Fruit fly (Drosophila melanogaster) whole organism, embryonic: ENCODE results near the gene Jhbp7.

Experiments used
- Awh ChIP-seq: fragments of 200-800 bp; sonication (Bioruptor generic); IDR thresholded peaks from 2 replicates; pipeline ENCODE4, ENCODE4 v1.3.6; 2022; ENCODE audit warnings: missing biosample characterization, missing genetic modification characterization
- C15 ChIP-seq: fragments of 200-800 bp; sonication (Bioruptor generic); IDR thresholded peaks from 3 replicates; pipeline ENCODE4 v1.3.6; 2022; ENCODE audit warnings: missing biosample characterization, missing genetic modification characterization
- CG1024 ChIP-seq: fragments of 200-800 bp; sonication (Bioruptor generic); IDR thresholded peaks from 2 replicates; pipeline ENCODE4 v1.3.6; 2022; ENCODE audit warnings: missing biosample characterization, missing genetic modification characterization
- CG10959 ChIP-seq: fragments of 200-800 bp; sonication (Bioruptor generic); IDR thresholded peaks from 2 replicates; pipeline ENCODE4 v1.3.6; 2022; ENCODE audit warnings: missing biosample characterization, missing genetic modification characterization
- CG11247 ChIP-seq: fragments of 200-800 bp; sonication (Bioruptor generic); IDR thresholded peaks from 2 replicates; pipeline ENCODE4 v1.3.6; 2022; ENCODE audit warnings: missing biosample characterization, missing genetic modification characterization
- CG11696 ChIP-seq: fragments of 200-800 bp; sonication (Bioruptor generic); IDR thresholded peaks from 2 replicates; pipeline ENCODE4 v1.3.6; 2022; ENCODE audit warnings: missing biosample characterization, missing genetic modification characterization
- CG12071 ChIP-seq: fragments of 200-800 bp; sonication (Bioruptor generic); optimal IDR thresholded peaks from 3 replicates; lab custom pipeline; 2018; ENCODE audit warnings: missing biosample characterization, mild to moderate bottlenecking, missing genetic modification characterization
- CG12299 ChIP-seq: fragments of 200-800 bp; sonication (Bioruptor generic); optimal IDR thresholded peaks from 2 replicates; lab custom pipeline; 2018; ENCODE audit warnings: missing biosample characterization, mild to moderate bottlenecking, missing genetic modification characterization
- CG1233 ChIP-seq: fragments of 200-800 bp; sonication (Bioruptor generic); optimal IDR thresholded peaks from 4 replicates; lab custom pipeline; 2018; ENCODE audit warnings: missing biosample characterization, mild to moderate bottlenecking, missing genetic modification characterization
- CG13424 ChIP-seq: fragments of 200-800 bp; sonication (Bioruptor generic); optimal IDR thresholded peaks from 2 replicates; lab custom pipeline; 2019; ENCODE audit warnings: missing biosample characterization, mild to moderate bottlenecking, missing genetic modification characterization, moderate library complexity
- CG15011 ChIP-seq: fragments of 200-800 bp; sonication (Bioruptor generic); optimal IDR thresholded peaks from 3 replicates; lab custom pipeline; 2018; ENCODE audit warnings: missing biosample characterization, mild to moderate bottlenecking, missing genetic modification characterization
- CG15269 ChIP-seq: fragments of 200-800 bp; sonication (Bioruptor generic); optimal IDR thresholded peaks from 2 replicates; lab custom pipeline; 2018; ENCODE audit warnings: missing biosample characterization, mild to moderate bottlenecking, missing genetic modification characterization, moderate library complexity
- CG16813 ChIP-seq: fragments of 200-800 bp; sonication (Bioruptor generic); IDR thresholded peaks from 3 replicates; pipeline ENCODE4 v1.3.6; 2022; ENCODE audit warnings: missing biosample characterization, missing genetic modification characterization; ENCODE audit not compliant: partially characterized antibody
- CG17912 ChIP-seq: fragments of 200-800 bp; sonication (Bioruptor generic); optimal IDR thresholded peaks from 2 replicates; lab custom pipeline; 2018; ENCODE audit warnings: missing biosample characterization, mild to moderate bottlenecking, missing genetic modification characterization
- CG1792 ChIP-seq: fragments of 200-800 bp; sonication (Bioruptor generic); optimal IDR thresholded peaks from 2 replicates; lab custom pipeline; 2016; ENCODE audit warnings: missing biosample characterization, missing genetic modification characterization
- CG18011 ChIP-seq: fragments of 200-800 bp; sonication (Bioruptor generic); optimal IDR thresholded peaks from 2 replicates; lab custom pipeline; 2017; ENCODE audit warnings: missing biosample characterization, missing genetic modification characterization, mild to moderate bottlenecking, moderate library complexity, missing genotype
- CG18619 ChIP-seq: fragments of 200-800 bp; sonication (Bioruptor generic); optimal IDR thresholded peaks from 3 replicates; lab custom pipeline; 2017; ENCODE audit warnings: missing biosample characterization, mild to moderate bottlenecking, missing genetic modification characterization
- CG30020 ChIP-seq: fragments of 200-800 bp; optimal IDR thresholded peaks from 2 replicates; lab custom pipeline; 2019; ENCODE audit warnings: missing biosample characterization, mild to moderate bottlenecking, missing genetic modification characterization, moderate library complexity
- CG7745 ChIP-seq: fragments of 200-800 bp; sonication (Bioruptor generic); optimal IDR thresholded peaks from 2 replicates; lab custom pipeline; 2018; ENCODE audit warnings: missing biosample characterization, mild to moderate bottlenecking, missing genetic modification characterization, moderate library complexity
- CG8281 ChIP-seq: fragments of 200-800 bp; sonication (Bioruptor generic); optimal IDR thresholded peaks from 2 replicates; lab custom pipeline; 2018; ENCODE audit warnings: missing biosample characterization, mild to moderate bottlenecking, missing genetic modification characterization, moderate library complexity
- CG9437 ChIP-seq: fragments of 200-800 bp; sonication (Bioruptor generic); optimal IDR thresholded peaks from 2 replicates; lab custom pipeline; 2018; ENCODE audit warnings: missing biosample characterization, mild to moderate bottlenecking, missing genetic modification characterization
- CkIIα-i1 ChIP-seq: fragments of 200-800 bp; sonication (Bioruptor generic); IDR thresholded peaks from 2 replicates; pipeline ENCODE4 v1.3.6; 2022; ENCODE audit warnings: missing biosample characterization, missing genetic modification characterization
- Doc2 ChIP-seq: fragments of 200-800 bp; sonication (Bioruptor generic); IDR thresholded peaks from 2 replicates; pipeline ENCODE4 v1.3.6; 2022; ENCODE audit warnings: missing biosample characterization, missing genetic modification characterization
- Dref ChIP-seq: fragments of 200-800 bp; sonication (Bioruptor generic); IDR thresholded peaks from 2 replicates; pipeline ENCODE4 v1.3.6; 2022; ENCODE audit warnings: missing biosample characterization, missing genetic modification characterization
- Ets65A ChIP-seq: fragments of 200-800 bp; sonication (Bioruptor generic); peaks from one replicate; lab custom pipeline; 2016; ENCODE audit warnings: missing biosample characterization, missing genetic modification characterization
- Fer1 ChIP-seq: fragments of 200-800 bp; sonication (Bioruptor generic); optimal IDR thresholded peaks from 2 replicates; lab custom pipeline; 2017; ENCODE audit warnings: missing biosample characterization, mild to moderate bottlenecking, missing genetic modification characterization
- Fer3 ChIP-seq: fragments of 200-800 bp; sonication (Bioruptor generic); optimal IDR thresholded peaks from 2 replicates; lab custom pipeline; 2018; ENCODE audit warnings: missing biosample characterization, mild to moderate bottlenecking, missing genetic modification characterization, moderate library complexity
- Kr ChIP-seq: fragments of 200-800 bp; sonication (Bioruptor generic); optimal IDR thresholded peaks from 2 replicates; lab custom pipeline; 2017; ENCODE audit warnings: missing biosample characterization, mild to moderate bottlenecking, missing genetic modification characterization
- Neu2 ChIP-seq: fragments of 200-800 bp; sonication (Bioruptor generic); optimal IDR thresholded peaks from 3 replicates; lab custom pipeline; 2016; ENCODE audit warnings: missing biosample characterization, missing genetic modification characterization, borderline replicate concordance
- Oli ChIP-seq: fragments of 200-800 bp; sonication (Bioruptor generic); optimal IDR thresholded peaks from 2 replicates; lab custom pipeline; 2018; ENCODE audit warnings: missing biosample characterization, mild to moderate bottlenecking, missing genetic modification characterization, moderate library complexity
- bcd ChIP-seq: fragments of 200-800 bp; sonication (Bioruptor generic); optimal IDR thresholded peaks from 2 replicates; lab custom pipeline; 2017; ENCODE audit warnings: missing biosample characterization, mild to moderate bottlenecking, missing genetic modification characterization
- chinmo ChIP-seq: fragments of 200-800 bp; sonication (Bioruptor generic); IDR thresholded peaks from 4 replicates; pipeline ENCODE4 v1.3.6; 2022; ENCODE audit warnings: missing biosample characterization, missing genetic modification characterization; ENCODE audit not compliant: partially characterized antibody
- crp ChIP-seq, 2 experiments: fragments of 200-800 bp; sonication (Bioruptor generic); optimal IDR thresholded peaks; 2 replicates in 1 of 2; 3 replicates in 1 of 2; lab custom pipeline; 2017; ENCODE audit warnings: missing biosample characterization in 2 of 2, missing genetic modification characterization in 2 of 2, mild to moderate bottlenecking in 1 of 2, moderate library complexity in 1 of 2
- dpn ChIP-seq, 2 experiments: fragments of 200-800 bp; sonication (Bioruptor generic); optimal IDR thresholded peaks; 3 replicates each; lab custom pipeline; 2016; ENCODE audit warnings: missing biosample characterization in 2 of 2, missing genetic modification characterization in 2 of 2
- fd96Cb ChIP-seq: fragments of 200-800 bp; sonication (Bioruptor generic); optimal IDR thresholded peaks from 2 replicates; lab custom pipeline; 2018; ENCODE audit warnings: missing biosample characterization, mild to moderate bottlenecking, missing genetic modification characterization, moderate library complexity
- h ChIP-seq: fragments of >200 bp; optimal IDR thresholded peaks from 2 replicates; lab custom pipeline; 2017
- jing ChIP-seq: fragments of 200-800 bp; sonication (Bioruptor generic); optimal IDR thresholded peaks from 2 replicates; lab custom pipeline; 2018; ENCODE audit warnings: missing biosample characterization, mild to moderate bottlenecking, missing genetic modification characterization
- lab ChIP-seq: fragments of 200-800 bp; sonication (Bioruptor generic); optimal IDR thresholded peaks from 3 replicates; lab custom pipeline; 2017; ENCODE audit warnings: missing biosample characterization, missing genetic modification characterization, mild to moderate bottlenecking, moderate library complexity, missing genetic modification reagents
- nau ChIP-seq: fragments of 200-800 bp; sonication (Bioruptor generic); optimal IDR thresholded peaks from 3 replicates; lab custom pipeline; 2017; ENCODE audit warnings: missing biosample characterization, mild to moderate bottlenecking, missing genetic modification characterization, missing genetic modification reagents
- nmo ChIP-seq: fragments of 200-800 bp; sonication (Bioruptor generic); optimal IDR thresholded peaks from 2 replicates; lab custom pipeline; 2018; ENCODE audit warnings: missing biosample characterization, mild to moderate bottlenecking, missing genetic modification characterization, moderate library complexity
- otp ChIP-seq: fragments of 200-800 bp; sonication (Bioruptor generic); IDR thresholded peaks from 3 replicates; pipeline ENCODE4, ENCODE4 v1.3.6; 2022; ENCODE audit warnings: missing biosample characterization, missing genetic modification characterization
- ro ChIP-seq: fragments of 200-800 bp; sonication (Bioruptor generic); IDR thresholded peaks from 2 replicates; pipeline ENCODE4 v1.3.6; 2022; ENCODE audit warnings: missing biosample characterization, missing genetic modification characterization
- salm ChIP-seq: fragments of 200-800 bp; sonication (Bioruptor generic); optimal IDR thresholded peaks from 2 replicates; lab custom pipeline; 2018; ENCODE audit warnings: missing biosample characterization, mild to moderate bottlenecking, missing genetic modification characterization
- sd ChIP-seq: fragments of 200-800 bp; sonication (Bioruptor generic); optimal IDR thresholded peaks from 3 replicates; lab custom pipeline; 2018; ENCODE audit warnings: missing biosample characterization, mild to moderate bottlenecking, missing genetic modification characterization, moderate library complexity
- sisA ChIP-seq: fragments of 200-800 bp; sonication (Bioruptor generic); IDR thresholded peaks from 2 replicates; pipeline ENCODE4 v1.3.6; 2022; ENCODE audit warnings: missing biosample characterization, missing genetic modification characterization
- so ChIP-seq: fragments of 200-800 bp; sonication (Bioruptor generic); IDR thresholded peaks from 3 replicates; pipeline ENCODE4 v1.3.6; 2022; ENCODE audit warnings: missing biosample characterization, missing genetic modification characterization
- toy ChIP-seq: fragments of 200-800 bp; sonication (Bioruptor generic); IDR thresholded peaks from 2 replicates; pipeline ENCODE4 v1.3.6; 2022; ENCODE audit warnings: missing biosample characterization, missing genetic modification characterization
- ttk ChIP-seq: fragments of 200-800 bp; sonication (Bioruptor generic); IDR thresholded peaks from 2 replicates; pipeline ENCODE4 v2.1.2; 2022; ENCODE audit warnings: missing biosample characterization, missing genetic modification characterization
- usp ChIP-seq: fragments of >200 bp; optimal IDR thresholded peaks from 2 replicates; lab custom pipeline; 2017; ENCODE audit warnings: missing biosample characterization, missing genetic modification characterization
- vvl ChIP-seq: fragments of 200-800 bp; sonication (Bioruptor generic); IDR thresholded peaks from 2 replicates; pipeline ENCODE4 v1.3.6; 2022; ENCODE audit warnings: missing biosample characterization, missing genetic modification characterization
- yki ChIP-seq: fragments of >200 bp; optimal IDR thresholded peaks from 3 replicates; lab custom pipeline; 2018
- zen2 ChIP-seq: fragments of 200-800 bp; sonication (Bioruptor generic); IDR thresholded peaks from 3 replicates; pipeline ENCODE4 v1.3.6; 2022; ENCODE audit warnings: missing biosample characterization, missing genetic modification characterization; ENCODE audit not compliant: partially characterized antibody

The Jhbp7 gene

DNA sequence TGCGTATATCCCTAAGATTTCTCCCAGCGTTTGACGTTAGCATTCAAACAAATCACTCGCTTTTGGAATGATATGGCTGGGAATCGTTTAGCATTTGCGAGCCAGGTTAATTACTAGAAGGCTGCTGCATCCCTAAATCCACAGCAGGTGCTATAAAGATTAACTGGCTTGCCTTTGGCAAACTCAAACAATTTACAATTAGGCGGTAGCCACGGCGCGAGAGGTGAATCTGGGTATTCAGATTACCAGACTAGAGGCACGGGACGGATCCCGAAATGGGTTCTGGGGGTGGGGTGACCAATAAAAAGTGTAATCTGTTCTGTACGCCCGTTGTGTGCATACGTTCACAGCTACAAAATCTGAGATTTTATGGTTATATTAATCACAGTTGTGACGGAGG lies 43.8 kb downstream of the Jhbp7 start, which contains the start of gene CG11892 (continued):
- TF ChIP-seq ro (no peak), zen2 (GFP tag; lab: Robert Waterston, UW) (no peak), sisA (GFP tag; lab: Robert Waterston, UW) (no peak), Fer1 (peak; percentile 74), vvl (GFP tag; lab: Robert Waterston, UW) (no peak), chinmo (GFP tag; lab: Robert Waterston, UW) (no peak), C15 (GFP tag; lab: Robert Waterston, UW) (0 out of 3 replicates have a peak, but pooled peaks have one; percentile 32), sd (tag; lab: Kevin White, UChicago) (peak; percentile 31), CG10959 (GFP tag; lab: Robert Waterston, UW) (no peak), nmo (no peak), CG15011 (GFP tag; lab: Kevin White, UChicago) (peak; percentile 31), Dref (no peak), CG16813 (GFP tag; lab: Robert Waterston, UW) (no peak), salm (tag; lab: Kevin White, UChicago) (peak; percentile 16), h (lab: Kevin White, UChicago) (no peak), otp (peak; percentile 45; the same call in 1 of the 3 replicates), CG15269 (tag; lab: Kevin White, UChicago) (peak; percentile 60), fd96Cb (tag; lab: Kevin White, UChicago) (no peak), CG1233 (GFP tag; lab: Kevin White, UChicago) (no peak), Ets65A (GFP tag; lab: Kevin White, UChicago) (peak; percentile 88), Doc2 (GFP tag; lab: Robert Waterston, UW) (no peak), so (GFP tag; lab: Robert Waterston, UW) (no peak), dpn (GFP tag; optimal IDR thresholded peaks at IDR 0.05; lab: Kevin White, UChicago) (no peak), CG1792 (GFP tag; lab: Kevin White, UChicago) (no peak), CG11247 (no peak), CG12071 (GFP tag; lab: Kevin White, UChicago) (peak; percentile 81), CG30020 (no peak), Oli (no peak), CG18619 (GFP tag; lab: Kevin White, UChicago) (peak; percentile 46), Kr (GFP tag; lab: Kevin White, UChicago) (no peak), Awh (no peak), bcd (GFP tag; lab: Kevin White, UChicago) (peak; percentile 20), yki (lab: Kevin White, UChicago) (no peak), CG18011 (no peak), lab (GFP tag; lab: Kevin White, UChicago) (peak; percentile 83), Fer3 (peak; percentile 56), CG13424 (tag; lab: Kevin White, UChicago) (peak; percentile 52), CG8281 (tag; lab: Kevin White, UChicago) (peak; percentile 19), ttk (no peak), nau (GFP tag; lab: Kevin White, UChicago) (no peak), CkIIα-i1 (GFP tag; lab: Robert Waterston, UW) (no peak), CG9437 (GFP tag; lab: Kevin White, UChicago) (no peak), CG1024 (GFP tag; lab: Robert Waterston, UW) (no peak), Neu2 (GFP tag; lab: Kevin White, UChicago) (no peak), CG17912 (peak; percentile 73), CG7745 (tag; lab: Kevin White, UChicago) (no peak), jing (GFP tag; lab: Kevin White, UChicago) (no peak), toy (GFP tag; lab: Robert Waterston, UW) (no peak), usp (GFP tag; lab: Kevin White, UChicago) (no peak), CG12299 (peak; percentile 18), crp (GFP tag; optimal IDR thresholded peaks at IDR 0.05; lab: Kevin White, UChicago) (no peak), CG11696 (GFP tag; lab: Robert Waterston, UW) (no peak)
